Worm (Caenorhabditis elegans) whole organism, early embryonic: ENCODE measurements around the gene C10C5.3.

Source experiments
- B0310.2 ChIP-seq: sonication (generic microtip); optimal IDR thresholded peaks from 2 replicates; lab custom pipeline; 2016; ENCODE audit warnings: mild to moderate bottlenecking, missing genetic modification characterization, missing compliant biosample characterization
- aly-1 ChIP-seq: sonication (generic microtip); optimal IDR thresholded peaks from 2 replicates; lab custom pipeline; 2016; ENCODE audit warnings: missing genetic modification characterization, missing compliant biosample characterization
- ama-1 ChIP-seq: fragments of 150-350 bp; optimal IDR thresholded peaks from 2 replicates; lab custom pipeline; 2014
- ceh-13 ChIP-seq: fragments of 200-800 bp; sonication (Bioruptor generic); optimal IDR thresholded peaks from 2 replicates; lab custom pipeline; 2018; ENCODE audit warnings: mild to moderate bottlenecking, missing genetic modification characterization, missing compliant biosample characterization
- ceh-36 ChIP-seq: sonication (generic microtip); optimal IDR thresholded peaks from 2 replicates; lab custom pipeline; 2016; ENCODE audit warnings: missing genetic modification characterization, inconsistent platforms, missing compliant biosample characterization
- flt-1 ChIP-seq: fragments of 200-800 bp; sonication (Bioruptor generic); IDR thresholded peaks from 2 replicates; pipeline ENCODE4 v1.3.6; 2022; ENCODE audit warnings: missing genetic modification characterization, missing compliant biosample characterization
- hmbx-1 ChIP-seq: sonication (generic microtip); optimal IDR thresholded peaks from 2 replicates; lab custom pipeline; 2016; ENCODE audit warnings: mild to moderate bottlenecking, missing genetic modification characterization, missing compliant biosample characterization
- hmg-4 ChIP-seq: fragments of 200-800 bp; sonication (Bioruptor generic); optimal IDR thresholded peaks from 2 replicates; lab custom pipeline; 2018; ENCODE audit warnings: mild to moderate bottlenecking, missing genetic modification characterization, missing compliant biosample characterization
- hnd-1 ChIP-seq: sonication (generic microtip); optimal IDR thresholded peaks from 2 replicates; lab custom pipeline; 2016; ENCODE audit warnings: missing genetic modification characterization, missing compliant biosample characterization
- sea-1 ChIP-seq: fragments of 200-800 bp; sonication (Bioruptor generic); conservative IDR thresholded peaks from 2 replicates; pipeline ENCODE4 v1.3.6; 2022; ENCODE audit warnings: missing genetic modification characterization, missing compliant biosample characterization
- tbx-11 ChIP-seq: fragments of 200-800 bp; sonication (Bioruptor generic); IDR thresholded peaks from 2 replicates; pipeline ENCODE4 v1.3.6; 2022; ENCODE audit warnings: missing genetic modification characterization, missing compliant biosample characterization
- tbx-37 ChIP-seq: fragments of 200-800 bp; sonication (Bioruptor generic); conservative IDR thresholded peaks from 2 replicates; pipeline ENCODE4 v1.3.6; 2022; ENCODE audit warnings: missing genetic modification reagents, missing genetic modification characterization, missing compliant biosample characterization
- tra-4 ChIP-seq: sonication (generic microtip); optimal IDR thresholded peaks from 2 replicates; lab custom pipeline; 2017; ENCODE audit warnings: missing genetic modification characterization, missing compliant biosample characterization

ce11 chrIV:9384826-9385225 lies 10.2 kb downstream of the C10C5.3 start, which contains the start of gene C10C5.7:
- no peak for TF ChIP-seq ceh-13
- no peak for TF ChIP-seq hnd-1 (tag; lab: Kevin White, UChicago)
- no peak for TF ChIP-seq B0310.2 (tag; lab: Kevin White, UChicago)
- TF ChIP-seq hmg-4 (GFP tag; lab: Kevin White, UChicago), result no peak
- TF ChIP-seq ama-1 (lab: Kevin White, UChicago), result no peak
- no peak for TF ChIP-seq ceh-36 (tag; lab: Kevin White, UChicago)
- no peak for TF ChIP-seq tbx-11 (GFP tag; lab: Robert Waterston, UW)
- no peak for TF ChIP-seq tra-4 (tag; lab: Kevin White, UChicago)
- no peak for TF ChIP-seq hmbx-1 (tag; lab: Kevin White, UChicago)
- TF ChIP-seq sea-1 (GFP tag; lab: Robert Waterston, UW), result no peak
- TF ChIP-seq aly-1, result no peak
- TF ChIP-seq flt-1, result no peak
- TF ChIP-seq tbx-37 (GFP tag; lab: Robert Waterston, UW), result no peak
